Worm (Caenorhabditis elegans): ENCODE measurements around the gene cux-7.

DNA sequence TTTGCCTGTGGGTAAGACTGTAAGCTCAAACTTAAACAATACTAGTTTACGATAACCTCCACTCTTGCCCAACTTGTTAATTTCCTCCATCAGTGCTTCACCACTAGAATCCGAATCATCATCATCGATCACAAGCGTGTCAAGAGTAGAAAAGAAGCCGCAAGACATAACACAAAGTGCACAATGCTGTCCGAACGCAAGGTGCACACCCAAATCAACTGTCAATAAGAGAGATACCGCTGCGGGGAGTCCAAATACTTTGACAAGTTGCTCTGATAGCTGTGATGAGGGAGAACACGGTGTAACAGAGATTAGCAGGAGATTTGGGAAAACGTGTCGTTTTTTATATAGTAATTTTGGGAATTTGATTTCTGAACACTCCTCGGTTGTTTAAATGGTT lies 10.7 kb upstream of the cux-7 start:
- TF ChIP-seq snpc-4 (GFP tag; optimal IDR thresholded peaks at IDR 0.05) (no peak), snpc-4 (tag; optimal IDR thresholded peaks at IDR 0.05) (no peak), B0019.2 (GFP tag; conservative IDR thresholded peaks at IDR 0.05) (no peak), nhr-90 (tag; optimal IDR thresholded peaks at IDR 0.05) (no peak), rec-8 (tag; optimal IDR thresholded peaks at IDR 0.05) (no peak), ekl-4 (GFP tag; IDR thresholded peaks at IDR 0.05) (no peak)
